Worm (Caenorhabditis elegans) whole organism, early embryonic: ENCODE results near the gene peb-1.

ENCODE experiments used
- F13C5.2 ChIP-seq: sonication (generic microtip); optimal IDR thresholded peaks from 2 replicates; lab custom pipeline; 2017; ENCODE audit warnings: mild to moderate bottlenecking, missing genetic modification characterization, inconsistent platforms, missing compliant biosample characterization
- aly-1 ChIP-seq: sonication (generic microtip); optimal IDR thresholded peaks from 2 replicates; lab custom pipeline; 2016; ENCODE audit warnings: missing genetic modification characterization, missing compliant biosample characterization
- ama-1 ChIP-seq: fragments of 150-350 bp; optimal IDR thresholded peaks from 2 replicates; lab custom pipeline; 2014
- ceh-13 ChIP-seq: fragments of 200-800 bp; sonication (Bioruptor generic); optimal IDR thresholded peaks from 2 replicates; lab custom pipeline; 2018; ENCODE audit warnings: mild to moderate bottlenecking, missing genetic modification characterization, missing compliant biosample characterization
- ets-7 ChIP-seq: sonication (generic microtip); optimal IDR thresholded peaks from 2 replicates; lab custom pipeline; 2016; ENCODE audit warnings: missing genotype, missing genetic modification characterization, missing compliant biosample characterization
- flt-1 ChIP-seq: fragments of 200-800 bp; sonication (Bioruptor generic); IDR thresholded peaks from 2 replicates; pipeline ENCODE4 v1.3.6; 2022; ENCODE audit warnings: missing genetic modification characterization, missing compliant biosample characterization
- hmbx-1 ChIP-seq: sonication (generic microtip); optimal IDR thresholded peaks from 2 replicates; lab custom pipeline; 2016; ENCODE audit warnings: mild to moderate bottlenecking, missing genetic modification characterization, missing compliant biosample characterization
- hmg-4 ChIP-seq: fragments of 200-800 bp; sonication (Bioruptor generic); optimal IDR thresholded peaks from 2 replicates; lab custom pipeline; 2018; ENCODE audit warnings: mild to moderate bottlenecking, missing genetic modification characterization, missing compliant biosample characterization
- hnd-1 ChIP-seq: sonication (generic microtip); optimal IDR thresholded peaks from 2 replicates; lab custom pipeline; 2016; ENCODE audit warnings: missing genetic modification characterization, missing compliant biosample characterization
- pes-1 ChIP-seq: fragments of 200-800 bp; sonication (Bioruptor generic); IDR thresholded peaks from 2 replicates; pipeline ENCODE4 v1.3.6; 2022; ENCODE audit warnings: missing genetic modification reagents, missing genetic modification characterization, missing compliant biosample characterization
- scrt-1 ChIP-seq: fragments of 200-800 bp; sonication (Bioruptor generic); IDR thresholded peaks from 2 replicates; pipeline ENCODE4 v1.3.6; 2022; ENCODE audit warnings: missing genetic modification characterization, missing compliant biosample characterization
- sea-1 ChIP-seq: fragments of 200-800 bp; sonication (Bioruptor generic); conservative IDR thresholded peaks from 2 replicates; pipeline ENCODE4 v1.3.6; 2022; ENCODE audit warnings: missing genetic modification characterization, missing compliant biosample characterization
- tbx-11 ChIP-seq: fragments of 200-800 bp; sonication (Bioruptor generic); IDR thresholded peaks from 2 replicates; pipeline ENCODE4 v1.3.6; 2022; ENCODE audit warnings: missing genetic modification characterization, missing compliant biosample characterization
- tra-4 ChIP-seq: sonication (generic microtip); optimal IDR thresholded peaks from 2 replicates; lab custom pipeline; 2017; ENCODE audit warnings: missing genetic modification characterization, missing compliant biosample characterization

ce11 chrX:2197444-2197843 is 13.4 kb upstream of the peb-1 start:
- TF ChIP-seq ama-1 = no peak
- TF ChIP-seq hnd-1 (tag; lab: Kevin White, UChicago) = no peak
- TF ChIP-seq scrt-1 = no peak
- no peak for TF ChIP-seq tbx-11 (GFP tag; lab: Robert Waterston, UW)
- TF ChIP-seq sea-1 (GFP tag; lab: Robert Waterston, UW) = no peak
- no peak for TF ChIP-seq hmg-4 (GFP tag; lab: Kevin White, UChicago)
- no peak for TF ChIP-seq flt-1 (GFP tag; lab: Robert Waterston, UW)
- no peak for TF ChIP-seq tra-4
- no peak for TF ChIP-seq F13C5.2 (tag; lab: Kevin White, UChicago)
- TF ChIP-seq pes-1 (GFP tag; lab: Robert Waterston, UW) = no peak
- no peak for TF ChIP-seq hmbx-1 (tag; lab: Kevin White, UChicago)
- TF ChIP-seq ceh-13 (GFP tag; lab: Kevin White, UChicago) = no peak
- no peak for TF ChIP-seq aly-1
- TF ChIP-seq ets-7 (tag; lab: Kevin White, UChicago) = no peak
